Worm (Caenorhabditis elegans) whole organism, midembryonic: ENCODE measurements around the gene Y46E12BL.2.

Experiments
- T22C8.4 ChIP-seq: fragments of 200-800 bp; sonication (Bioruptor generic); IDR thresholded peaks from 2 replicates; pipeline ENCODE4 v1.3.6; 2022; ENCODE audit warnings: missing genetic modification characterization, missing compliant biosample characterization
- cog-1 ChIP-seq: sonication (generic microtip); optimal IDR thresholded peaks from 2 replicates; lab custom pipeline; 2016; ENCODE audit warnings: missing genetic modification characterization, missing compliant biosample characterization
- flt-1 ChIP-seq: fragments of 200-800 bp; sonication (Bioruptor generic); IDR thresholded peaks from 2 replicates; pipeline ENCODE4 v1.3.6; 2022; ENCODE audit warnings: missing genetic modification characterization, missing compliant biosample characterization
- klf-2 ChIP-seq: fragments of 200-800 bp; sonication (Bioruptor generic); conservative IDR thresholded peaks from 2 replicates; pipeline ENCODE4 v1.3.6; 2022; ENCODE audit warnings: missing genetic modification reagents, missing genetic modification characterization, missing compliant biosample characterization
- med-1 ChIP-seq: sonication (generic microtip); optimal IDR thresholded peaks from 2 replicates; lab custom pipeline; 2017; ENCODE audit warnings: missing genetic modification characterization, mild to moderate bottlenecking, missing compliant biosample characterization, antibody characterized with exemption, missing genetic modification reagents; ENCODE audit not compliant: insufficient read depth
- ref-1 ChIP-seq: fragments of 200-800 bp; sonication (Bioruptor generic); conservative IDR thresholded peaks from 2 replicates; pipeline ENCODE4 v1.3.6; 2022; ENCODE audit warnings: missing genetic modification reagents, missing genetic modification characterization, missing compliant biosample characterization
- tab-1 ChIP-seq: fragments of 200-800 bp; sonication (Bioruptor generic); IDR thresholded peaks from 2 replicates; pipeline ENCODE4 v1.3.6; 2022; ENCODE audit warnings: missing genetic modification characterization, missing compliant biosample characterization
- ztf-23 ChIP-seq: fragments of 200-800 bp; sonication (Bioruptor generic); IDR thresholded peaks from 2 replicates; pipeline ENCODE4 v1.3.6; 2022; ENCODE audit warnings: missing genetic modification reagents, missing genetic modification characterization, missing compliant biosample characterization
- ztf-29 ChIP-seq: fragments of 200-800 bp; sonication (Bioruptor generic); IDR thresholded peaks from 2 replicates; pipeline ENCODE4 v1.3.6; 2022; ENCODE audit warnings: missing genetic modification reagents, missing genetic modification characterization, missing compliant biosample characterization

The Y46E12BL.2 gene

ce11 chrII:15204069-15204850 is 28.5 kb upstream of the Y46E12BL.2 start:
- TF ChIP-seq tab-1 (GFP tag; lab: Robert Waterston, UW) = no peak
- no peak for TF ChIP-seq med-1
- TF ChIP-seq ref-1 (GFP tag; lab: Robert Waterston, UW) = no peak
- TF ChIP-seq klf-2 (GFP tag; lab: Robert Waterston, UW) = no peak
- no peak for TF ChIP-seq ztf-29 (GFP tag; lab: Robert Waterston, UW)
- no peak for TF ChIP-seq T22C8.4 (GFP tag; lab: Robert Waterston, UW)
- no peak for TF ChIP-seq ztf-23 (GFP tag; lab: Robert Waterston, UW)
- no peak for TF ChIP-seq flt-1 (GFP tag; lab: Robert Waterston, UW)
- TF ChIP-seq cog-1 (tag; lab: Kevin White, UChicago) = no peak

DNA sequence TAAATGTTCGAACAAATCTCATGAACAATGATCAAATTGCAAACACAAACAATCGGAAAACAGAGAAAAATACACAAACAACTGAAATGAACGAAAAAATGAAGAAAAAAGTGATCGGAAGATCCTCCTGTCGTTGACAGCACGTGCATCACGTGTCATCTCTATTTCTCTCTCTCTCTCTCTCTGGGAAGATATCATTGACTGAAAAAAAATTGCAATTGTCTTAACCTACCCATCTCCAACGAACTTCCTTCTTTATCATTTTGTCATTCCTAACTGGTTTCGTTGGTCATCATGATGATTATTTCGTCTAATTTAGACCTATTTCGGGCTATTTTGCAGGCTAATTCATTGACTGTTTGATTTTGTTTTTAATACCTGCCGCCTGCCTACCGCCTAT is 27.4 kb upstream of the Y46E12BL.2 start:
- no peak for TF ChIP-seq T22C8.4 (GFP tag; lab: Robert Waterston, UW)
- no peak for TF ChIP-seq cog-1 (tag; lab: Kevin White, UChicago)
- TF ChIP-seq ztf-23 (GFP tag; lab: Robert Waterston, UW) = no peak
- TF ChIP-seq med-1 = no peak
- TF ChIP-seq ref-1 (GFP tag; lab: Robert Waterston, UW) = no peak
- no peak for TF ChIP-seq flt-1 (GFP tag; lab: Robert Waterston, UW)
- no peak for TF ChIP-seq tab-1 (GFP tag; lab: Robert Waterston, UW)
- TF ChIP-seq klf-2 (GFP tag; lab: Robert Waterston, UW) = no peak
- TF ChIP-seq ztf-29 (GFP tag; lab: Robert Waterston, UW) = no peak

DNA sequence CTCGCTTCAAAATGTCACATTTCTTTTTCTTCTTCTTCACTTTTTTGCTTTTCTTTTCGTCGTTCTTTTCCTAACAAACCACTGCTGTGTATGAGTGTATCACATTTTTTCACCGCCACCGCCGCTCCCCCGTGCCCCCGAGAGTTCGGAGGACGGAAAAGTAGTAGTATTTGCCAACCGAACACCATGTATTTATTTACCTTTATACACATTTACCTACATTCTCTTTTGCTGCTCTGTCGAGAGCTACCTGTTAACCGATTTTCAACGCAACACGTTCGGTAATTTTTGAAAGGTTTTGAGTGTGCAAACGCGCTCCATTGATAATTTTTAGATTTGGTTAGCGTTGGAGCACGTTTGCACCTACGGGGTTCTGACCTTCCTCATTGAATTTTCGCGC is 26.5 kb upstream of the Y46E12BL.2 start:
- no peak for TF ChIP-seq tab-1 (GFP tag; lab: Robert Waterston, UW)
- no peak for TF ChIP-seq med-1
- no peak for TF ChIP-seq cog-1 (tag; lab: Kevin White, UChicago)
- TF ChIP-seq ztf-29 (GFP tag; lab: Robert Waterston, UW) = no peak
- no peak for TF ChIP-seq klf-2 (GFP tag; lab: Robert Waterston, UW)
- no peak for TF ChIP-seq ref-1 (GFP tag; lab: Robert Waterston, UW)
- no peak for TF ChIP-seq ztf-23 (GFP tag; lab: Robert Waterston, UW)
- TF ChIP-seq flt-1 (GFP tag; lab: Robert Waterston, UW) = no peak
- no peak for TF ChIP-seq T22C8.4 (GFP tag; lab: Robert Waterston, UW)

DNA sequence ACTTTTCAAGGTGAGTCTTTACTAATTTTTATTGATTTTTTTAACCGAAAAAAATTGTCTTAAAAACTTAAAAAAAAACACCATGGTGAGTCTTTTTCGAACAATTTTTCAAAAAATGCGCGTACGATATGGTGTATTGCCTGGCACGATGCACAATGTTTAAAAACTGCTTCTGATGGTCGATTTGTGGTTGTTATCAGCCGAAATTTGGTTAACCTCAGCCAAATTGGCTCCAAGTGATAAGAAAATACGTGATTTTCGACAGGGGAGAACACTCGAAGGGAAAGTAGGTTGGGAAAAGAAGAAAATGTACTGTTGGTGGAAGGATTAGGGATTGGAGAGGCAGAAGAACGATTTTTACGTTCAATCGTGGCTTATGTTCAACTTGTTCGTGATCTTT is 25.2 kb upstream of the Y46E12BL.2 start:
- TF ChIP-seq ztf-23 (GFP tag; lab: Robert Waterston, UW) = no peak
- no peak for TF ChIP-seq cog-1 (tag; lab: Kevin White, UChicago)
- TF ChIP-seq ztf-29 (GFP tag; lab: Robert Waterston, UW) = no peak
- no peak for TF ChIP-seq flt-1 (GFP tag; lab: Robert Waterston, UW)
- TF ChIP-seq klf-2 (GFP tag; lab: Robert Waterston, UW) = no peak
- TF ChIP-seq med-1 = no peak
- no peak for TF ChIP-seq ref-1 (GFP tag; lab: Robert Waterston, UW)
- TF ChIP-seq tab-1 (GFP tag; lab: Robert Waterston, UW) = no peak
- no peak for TF ChIP-seq T22C8.4 (GFP tag; lab: Robert Waterston, UW)

ce11 chrII:15208151-15208550 is 24.6 kb upstream of the Y46E12BL.2 start:
- TF ChIP-seq T22C8.4 (GFP tag; lab: Robert Waterston, UW) = no peak

DNA sequence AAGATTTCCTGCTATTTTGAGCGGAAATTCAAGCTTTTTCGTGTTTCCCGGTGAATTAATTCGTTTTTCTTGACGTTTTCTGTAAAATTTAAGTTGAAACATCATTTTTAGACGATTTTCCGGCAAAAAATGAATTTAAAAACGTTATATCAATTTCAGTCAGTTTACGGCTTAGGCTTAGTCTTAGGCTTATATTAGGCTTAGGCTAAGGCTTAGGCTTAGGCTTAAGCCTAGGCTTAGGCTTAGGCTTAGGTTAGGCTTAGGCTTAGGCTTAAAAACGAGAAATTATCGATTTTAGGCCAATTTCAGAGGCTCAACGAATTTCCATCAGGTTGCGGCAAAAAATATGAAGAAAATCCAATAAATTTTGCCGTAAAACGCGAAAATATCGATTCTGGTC is 23.9 kb upstream of the Y46E12BL.2 start:
- peak; percentile 66; the same call in 1 of the 2 replicates for TF ChIP-seq ztf-29 (GFP tag; lab: Robert Waterston, UW)
- no peak for TF ChIP-seq T22C8.4 (GFP tag; lab: Robert Waterston, UW)

DNA sequence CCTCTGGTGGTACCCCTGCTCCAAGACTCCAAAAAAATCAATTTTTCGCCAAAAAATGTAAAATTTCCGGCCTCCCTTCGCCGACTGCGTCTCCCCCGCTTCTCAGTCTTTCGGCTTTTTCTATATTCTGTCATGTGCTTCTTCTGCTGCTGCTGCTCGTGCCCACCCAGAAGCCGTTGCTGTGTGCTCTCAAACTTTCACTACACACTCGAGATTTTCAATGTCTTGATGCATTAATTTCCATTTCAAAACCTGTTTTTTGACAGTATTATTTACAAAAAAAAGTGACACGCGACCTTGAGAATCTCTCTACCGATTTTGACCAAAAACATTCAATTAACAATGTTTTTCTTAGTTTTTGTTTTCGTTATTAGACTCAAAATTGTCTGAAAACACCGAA is 23.4 kb upstream of the Y46E12BL.2 start:
- TF ChIP-seq flt-1 (GFP tag; lab: Robert Waterston, UW) = no peak
- no peak for TF ChIP-seq T22C8.4 (GFP tag; lab: Robert Waterston, UW)
- TF ChIP-seq cog-1 (tag; lab: Kevin White, UChicago) = no peak
- no peak for TF ChIP-seq klf-2 (GFP tag; lab: Robert Waterston, UW)
- TF ChIP-seq ztf-29 (GFP tag; lab: Robert Waterston, UW) = no peak
- TF ChIP-seq ref-1 (GFP tag; lab: Robert Waterston, UW) = no peak

DNA sequence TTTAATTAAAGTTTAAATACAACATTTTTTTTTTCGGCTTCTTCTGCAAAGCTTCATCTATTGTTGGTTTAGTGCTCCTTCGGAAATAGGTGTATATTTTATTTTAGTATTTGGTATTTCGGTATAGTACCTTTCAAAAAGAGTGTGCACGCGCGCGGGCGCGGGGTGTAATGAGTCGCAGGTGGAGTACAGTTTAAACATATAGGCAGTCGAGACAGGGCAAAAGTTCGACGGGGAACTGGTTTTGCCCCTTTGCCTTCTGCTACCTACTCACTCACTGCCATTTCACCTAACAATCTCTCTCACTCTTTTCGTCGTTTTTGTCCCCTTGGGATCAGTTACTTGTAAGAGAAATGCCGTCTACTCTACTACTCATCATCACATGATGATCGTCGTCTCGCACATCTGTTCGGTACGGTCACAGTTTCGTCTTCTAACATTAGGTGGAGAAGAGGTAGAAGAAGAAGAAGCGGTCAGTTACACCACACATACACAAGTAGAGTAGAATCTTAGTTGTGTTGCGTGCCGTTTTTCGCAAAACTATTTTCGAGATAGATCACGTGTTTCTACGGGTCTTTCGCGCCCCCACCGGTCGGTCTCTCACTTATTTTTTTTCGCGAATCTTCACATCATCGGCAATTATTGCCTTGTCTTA is 20.4 kb upstream of the Y46E12BL.2 start:
- TF ChIP-seq ztf-23 (GFP tag; lab: Robert Waterston, UW) = peak; percentile 32; the same call in 1 of the 2 replicates
- TF ChIP-seq med-1 = no peak

ce11 chrII:15213732-15214131 is 19.0 kb upstream of the Y46E12BL.2 start:
- TF ChIP-seq cog-1 (tag; lab: Kevin White, UChicago) = no peak
- no peak for TF ChIP-seq ztf-23 (GFP tag; lab: Robert Waterston, UW)
- TF ChIP-seq ztf-29 (GFP tag; lab: Robert Waterston, UW) = no peak
- TF ChIP-seq med-1 = no peak
- TF ChIP-seq flt-1 (GFP tag; lab: Robert Waterston, UW) = no peak
- TF ChIP-seq ref-1 (GFP tag; lab: Robert Waterston, UW) = no peak
- TF ChIP-seq klf-2 (GFP tag; lab: Robert Waterston, UW) = no peak
- TF ChIP-seq T22C8.4 (GFP tag; lab: Robert Waterston, UW) = no peak

DNA sequence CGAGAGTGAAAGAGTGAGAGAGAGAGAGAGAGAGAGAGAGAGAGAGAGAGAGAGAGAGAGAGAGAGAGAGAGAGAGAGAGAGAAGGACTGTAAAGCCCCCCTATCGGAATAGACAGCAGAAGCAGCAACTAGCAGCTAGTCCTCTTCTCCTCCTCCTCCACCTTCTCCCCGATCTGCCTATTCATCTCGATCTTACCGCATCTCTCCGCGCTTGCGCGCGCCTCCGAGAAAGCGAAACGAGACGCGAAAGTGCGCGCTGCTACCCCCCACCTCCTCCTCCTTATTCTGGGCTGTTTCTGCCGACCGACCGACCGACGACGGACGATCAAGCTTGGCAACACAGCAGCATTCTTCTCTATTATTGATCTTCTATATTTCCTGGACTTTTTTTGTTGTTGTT is 14.8 kb upstream of the Y46E12BL.2 start:
- TF ChIP-seq med-1 = no peak
- no peak for TF ChIP-seq T22C8.4 (GFP tag; lab: Robert Waterston, UW)
- no peak for TF ChIP-seq ref-1 (GFP tag; lab: Robert Waterston, UW)
- TF ChIP-seq klf-2 (GFP tag; lab: Robert Waterston, UW) = no peak
- TF ChIP-seq ztf-23 (GFP tag; lab: Robert Waterston, UW) = no peak
- TF ChIP-seq cog-1 (tag; lab: Kevin White, UChicago) = no peak
- no peak for TF ChIP-seq ztf-29 (GFP tag; lab: Robert Waterston, UW)
- TF ChIP-seq tab-1 (GFP tag; lab: Robert Waterston, UW) = 0 out of 2 replicates have a peak, but pooled peaks have one; percentile 34
- 0 out of 2 replicates have a peak, but pooled peaks have one; percentile 31 for TF ChIP-seq flt-1 (GFP tag; lab: Robert Waterston, UW)
